Fruit fly (Drosophila melanogaster) Kc167 (cell line): ENCODE measurements around the gene AOX2.

Experiments
- Myc ChIP-seq: fragments of >200 bp; optimal IDR thresholded peaks from 2 replicates; lab custom pipeline; 2017; ENCODE audit warnings: missing external identifiers
- Sin3A ChIP-seq: fragments of >200 bp; optimal IDR thresholded peaks from 2 replicates; lab custom pipeline; 2018; ENCODE audit warnings: missing external identifiers
- h ChIP-seq: fragments of >200 bp; optimal IDR thresholded peaks from 3 replicates; lab custom pipeline; 2018; ENCODE audit warnings: missing external identifiers
- insv ChIP-seq: fragments of >200 bp; optimal IDR thresholded peaks from 3 replicates; lab custom pipeline; 2018; ENCODE audit warnings: missing external identifiers
- psq ChIP-seq: fragments of >200 bp; optimal IDR thresholded peaks from 2 replicates; lab custom pipeline; 2017; ENCODE audit warnings: missing external identifiers
- ttk ChIP-seq: sonication (Bioruptor generic); optimal IDR thresholded peaks from 2 replicates; lab custom pipeline; 2017; ENCODE audit warnings: missing external identifiers

DNA sequence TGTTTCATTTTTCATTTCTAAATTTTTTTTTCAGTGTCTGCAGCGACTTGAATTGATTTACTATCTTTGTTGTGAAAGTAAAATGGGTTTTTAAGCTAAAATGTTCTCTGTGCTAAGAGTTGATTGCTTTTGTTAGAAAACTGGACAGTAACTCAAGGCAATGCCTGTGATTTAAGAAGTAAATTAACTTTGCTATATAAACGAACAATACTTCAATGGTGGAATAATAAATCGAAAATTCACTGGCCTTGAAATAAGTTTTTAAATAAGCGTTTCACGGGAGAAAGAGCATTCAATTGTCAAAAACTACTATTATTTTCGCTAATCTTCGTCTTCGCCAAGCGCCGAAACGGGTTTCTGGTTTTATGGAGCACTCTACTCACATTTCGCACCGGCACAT, 1.3 kb downstream of the AOX2 start:
- TF ChIP-seq Sin3A (lab: Kevin White, UChicago) (no peak), insv (lab: Kevin White, UChicago) (no peak), h (lab: Kevin White, UChicago) (no peak), Myc (no peak), psq (lab: Kevin White, UChicago) (no peak), ttk (lab: Kevin White, UChicago) (no peak)
